Fruit fly (Drosophila melanogaster): ENCODE results near the gene Sfp33A4.

Gene Sfp33A4

DNA sequence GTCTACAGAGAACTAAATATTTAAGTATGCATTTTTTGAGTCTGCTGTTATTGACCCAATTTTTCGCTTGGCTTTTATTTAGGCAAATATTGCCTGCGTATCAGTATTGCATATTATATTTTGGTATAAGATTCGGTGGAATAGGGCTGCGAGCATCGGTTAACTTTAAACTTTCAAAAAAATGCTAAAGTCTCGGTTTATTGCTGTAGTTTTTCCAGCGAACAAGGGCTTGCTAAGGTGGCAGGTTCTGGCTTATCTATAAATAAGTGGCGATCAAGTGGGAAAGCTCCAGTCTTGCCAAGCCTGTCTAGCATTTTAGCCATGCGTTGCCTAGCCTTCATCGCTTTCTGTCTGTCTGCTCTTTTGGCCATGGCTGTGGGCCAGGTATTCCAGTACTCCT is 3.3 kb downstream of the Sfp33A4 start, which contains the start of gene CG31704:
Gene CG31704 (plus strand): TSS at position 301 of the 400 bp plus-strand sequence.
- no peak for TF ChIP-seq CG17806 (tag; optimal IDR thresholded peaks at IDR 0.05)
- no peak for TF ChIP-seq CG13204 (GFP tag; optimal IDR thresholded peaks at IDR 0.05)
- no peak for TF ChIP-seq CG4496 (GFP tag; IDR thresholded peaks at IDR 0.05)
- no peak for TF ChIP-seq rn (GFP tag; IDR thresholded peaks at IDR 0.05)
- TF ChIP-seq CG12605 (GFP tag; IDR thresholded peaks at IDR 0.05): no peak
- no peak for TF ChIP-seq Snoo (tag; optimal IDR thresholded peaks at IDR 0.05)
- no peak for TF ChIP-seq gl (tag; optimal IDR thresholded peaks at IDR 0.05)
- no peak for TF ChIP-seq Ets98B (GFP tag; IDR thresholded peaks at IDR 0.05)
- no peak for TF ChIP-seq fd96Ca (GFP tag; IDR thresholded peaks at IDR 0.05)
- no peak for TF ChIP-seq CG9948 (tag; optimal IDR thresholded peaks at IDR 0.05)
- TF ChIP-seq EcR (GFP tag; optimal IDR thresholded peaks at IDR 0.05): no peak
- no peak for TF ChIP-seq CG32121 (GFP tag; IDR thresholded peaks at IDR 0.05)

DNA sequence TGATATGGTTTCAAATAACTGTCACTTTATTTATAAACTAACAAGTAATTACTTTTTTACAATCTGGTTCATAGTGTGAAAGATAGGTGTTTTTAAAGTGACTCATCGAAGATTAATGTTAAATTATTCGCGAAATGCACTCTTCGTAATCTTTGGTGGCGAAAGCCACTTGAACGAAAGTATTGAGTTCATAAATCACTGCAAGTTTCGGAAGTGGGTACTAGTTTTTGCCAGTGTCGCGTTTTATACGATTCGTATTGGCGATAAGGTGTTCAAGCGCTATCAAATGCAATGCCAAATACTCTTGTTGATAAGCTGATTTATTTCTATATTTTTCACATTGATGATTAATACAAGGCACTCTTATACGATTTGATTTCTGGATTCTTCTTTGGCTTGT is 4.5 kb downstream of the Sfp33A4 start:
- TF ChIP-seq Pif1A (GFP tag; optimal IDR thresholded peaks at IDR 0.05) (no peak), CG15710 (tag; optimal IDR thresholded peaks at IDR 0.05) (no peak), CG14655 (GFP tag; optimal IDR thresholded peaks at IDR 0.05) (no peak), CG8159 (tag; optimal IDR thresholded peaks at IDR 0.05) (no peak), CG32121 (GFP tag; IDR thresholded peaks at IDR 0.05) (no peak), CG10348 (GFP tag; IDR thresholded peaks at IDR 0.05) (no peak), gl (tag; optimal IDR thresholded peaks at IDR 0.05) (no peak), CG13204 (GFP tag; optimal IDR thresholded peaks at IDR 0.05) (no peak), Snoo (tag; optimal IDR thresholded peaks at IDR 0.05) (no peak), CG34367 (tag; optimal IDR thresholded peaks at IDR 0.05) (no peak), CG4496 (GFP tag; IDR thresholded peaks at IDR 0.05) (no peak)

dm6 chr2L:11842291-11843187 is 5.5 kb downstream of the Sfp33A4 start, which contains the start of the genes CG44008, CG14933, CG46426 and CG42486:
Gene CG44008, minus strand, starts transcription at chr2L:11842445.
Gene CG14933, plus strand, starts transcription at chr2L:11842828.
Gene CG46426, plus strand, starts transcription at chr2L:11842828.
Gene CG42486, plus strand, starts transcription at chr2L:11843137.
- TF ChIP-seq CG10348 (GFP tag; IDR thresholded peaks at IDR 0.05): no peak

dm6 chr2L:11844278-11844677 is 7.2 kb downstream of the Sfp33A4 start:
- TF ChIP-seq CG8159 (tag; optimal IDR thresholded peaks at IDR 0.05): no peak
- no peak for TF ChIP-seq CG13204 (GFP tag; optimal IDR thresholded peaks at IDR 0.05)
- no peak for TF ChIP-seq EcR (GFP tag; optimal IDR thresholded peaks at IDR 0.05)
- no peak for TF ChIP-seq gl (tag; optimal IDR thresholded peaks at IDR 0.05)
- TF ChIP-seq CG34367 (tag; optimal IDR thresholded peaks at IDR 0.05): no peak
- no peak for TF ChIP-seq CG8301 (tag; optimal IDR thresholded peaks at IDR 0.05)

- no peak for TF ChIP-seq Snoo (tag; optimal IDR thresholded peaks at IDR 0.05)
- TF ChIP-seq CG14655 (GFP tag; optimal IDR thresholded peaks at IDR 0.05): no peak
- no peak for TF ChIP-seq Ets98B (GFP tag; IDR thresholded peaks at IDR 0.05)
- TF ChIP-seq fd96Ca (GFP tag; IDR thresholded peaks at IDR 0.05): no peak
- TF ChIP-seq CG8301 (tag; optimal IDR thresholded peaks at IDR 0.05): no peak
- TF ChIP-seq D1 (tag; optimal IDR thresholded peaks at IDR 0.05): no peak
- TF ChIP-seq Pif1A (GFP tag; optimal IDR thresholded peaks at IDR 0.05): no peak
- no peak for TF ChIP-seq CG34367 (tag; optimal IDR thresholded peaks at IDR 0.05)
Measured at dm6 chr2L:11845159-11845788, 8.2 kb downstream of the Sfp33A4 start.

- TF ChIP-seq CG9948 (tag; optimal IDR thresholded peaks at IDR 0.05) (no peak), CG14655 (GFP tag; optimal IDR thresholded peaks at IDR 0.05) (no peak), Pif1B (GFP tag; optimal IDR thresholded peaks at IDR 0.05) (no peak), D1 (tag; optimal IDR thresholded peaks at IDR 0.05) (no peak), gl (tag; optimal IDR thresholded peaks at IDR 0.05) (no peak), Pif1A (GFP tag; optimal IDR thresholded peaks at IDR 0.05) (no peak), EcR (GFP tag; optimal IDR thresholded peaks at IDR 0.05) (no peak), CG8159 (tag; optimal IDR thresholded peaks at IDR 0.05) (no peak), Snoo (tag; optimal IDR thresholded peaks at IDR 0.05) (no peak), CG34367 (tag; optimal IDR thresholded peaks at IDR 0.05) (no peak), CG12605 (GFP tag; IDR thresholded peaks at IDR 0.05) (no peak), CG32121 (GFP tag; IDR thresholded peaks at IDR 0.05) (no peak)
Measured at dm6 chr2L:11846926-11847325, 9.9 kb downstream of the Sfp33A4 start, which contains the start of gene Mal-B1. Gene Mal-B1, plus strand, starts transcription at chr2L:11847226.

DNA sequence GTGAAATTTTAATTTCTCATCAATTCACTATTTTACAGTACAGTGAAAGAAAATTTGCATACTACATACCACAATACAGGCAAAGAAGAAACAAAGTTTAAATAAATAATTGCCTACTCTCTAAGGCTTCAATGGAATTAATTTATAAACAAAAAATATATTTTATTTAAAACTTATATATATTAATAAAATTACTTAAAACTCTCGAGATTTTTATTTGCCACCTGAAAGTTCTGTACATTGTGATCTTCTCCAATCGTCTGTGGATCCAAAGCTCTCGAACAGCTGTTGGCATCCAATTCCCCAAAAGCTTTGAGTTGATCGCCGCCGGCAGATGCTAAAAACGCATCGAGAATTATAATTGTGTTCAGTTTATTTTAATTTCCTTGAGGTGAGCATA is 12.6 kb downstream of the Sfp33A4 start, which contains the start of gene Mal-B2:
Gene Mal-B2 (plus strand): TSS at position 301 of the 400 bp plus-strand sequence.
- no peak for TF ChIP-seq EcR (GFP tag; optimal IDR thresholded peaks at IDR 0.05)
- TF ChIP-seq CG4496 (GFP tag; IDR thresholded peaks at IDR 0.05): 0 out of 3 replicates have a peak, but pooled peaks have one; percentile 9
